Fruit fly (Drosophila melanogaster) whole organism, embryonic: ENCODE results near the gene moody.

Experiments
- Atf6 ChIP-seq: fragments of 200-800 bp; sonication (Bioruptor generic); IDR thresholded peaks from 2 replicates; pipeline ENCODE4 v1.3.6; 2022; ENCODE audit warnings: missing biosample characterization, missing genetic modification characterization
- CG10274 ChIP-seq: fragments of 200-800 bp; sonication (Bioruptor generic); optimal IDR thresholded peaks from 3 replicates; lab custom pipeline; 2017; ENCODE audit warnings: missing biosample characterization, mild to moderate bottlenecking, missing genetic modification characterization
- CG10654 ChIP-seq: fragments of 200-800 bp; sonication (Bioruptor generic); optimal IDR thresholded peaks from 2 replicates; lab custom pipeline; 2016; ENCODE audit warnings: missing biosample characterization, missing genetic modification characterization
- CG1233 ChIP-seq: fragments of 200-800 bp; sonication (Bioruptor generic); optimal IDR thresholded peaks from 4 replicates; lab custom pipeline; 2018; ENCODE audit warnings: missing biosample characterization, mild to moderate bottlenecking, missing genetic modification characterization
- CG12744 ChIP-seq: fragments of 200-800 bp; sonication (Bioruptor generic); optimal IDR thresholded peaks from 2 replicates; lab custom pipeline; 2016; ENCODE audit warnings: missing biosample characterization, missing genetic modification characterization
- CG14667 ChIP-seq: fragments of 200-800 bp; sonication (Bioruptor generic); IDR thresholded peaks from 2 replicates; pipeline ENCODE4 v1.3.6; 2022; ENCODE audit warnings: missing biosample characterization, missing genetic modification characterization
- CG14710 ChIP-seq: fragments of 200-800 bp; sonication (Bioruptor generic); optimal IDR thresholded peaks from 3 replicates; lab custom pipeline; 2019; ENCODE audit warnings: missing biosample characterization, mild to moderate bottlenecking, missing genetic modification characterization, moderate library complexity
- CG1602 ChIP-seq: fragments of 200-800 bp; sonication (Bioruptor generic); optimal IDR thresholded peaks from 3 replicates; lab custom pipeline; 2016; ENCODE audit warnings: missing biosample characterization, missing genetic modification characterization
- CG1603 ChIP-seq: fragments of 200-800 bp; sonication (Bioruptor generic); optimal IDR thresholded peaks from 2 replicates; lab custom pipeline; 2019; ENCODE audit warnings: missing biosample characterization, mild to moderate bottlenecking, missing genetic modification characterization, moderate library complexity
- CG17186 ChIP-seq: fragments of 200-800 bp; sonication (Bioruptor generic); optimal IDR thresholded peaks from 3 replicates; lab custom pipeline; 2017; ENCODE audit warnings: missing biosample characterization, missing genetic modification reagents, missing genetic modification characterization
- CG18599 ChIP-seq: fragments of 200-800 bp; sonication (Bioruptor generic); optimal IDR thresholded peaks from 3 replicates; lab custom pipeline; 2017; ENCODE audit warnings: missing biosample characterization, missing genetic modification characterization, mild to moderate bottlenecking, moderate library complexity, missing genetic modification reagents
- CG2116 ChIP-seq: fragments of 200-800 bp; sonication (Bioruptor generic); optimal IDR thresholded peaks from 3 replicates; lab custom pipeline; 2018; ENCODE audit warnings: missing biosample characterization, mild to moderate bottlenecking, missing genetic modification characterization
- CG42726 ChIP-seq: fragments of 200-800 bp; sonication (Bioruptor generic); IDR thresholded peaks from 2 replicates; pipeline ENCODE4 v1.3.6; 2022; ENCODE audit warnings: missing biosample characterization, missing genetic modification characterization; ENCODE audit not compliant: partially characterized antibody
- CG5245 ChIP-seq: fragments of 200-800 bp; sonication (Bioruptor generic); optimal IDR thresholded peaks from 3 replicates; lab custom pipeline; 2016; ENCODE audit warnings: missing biosample characterization, missing genetic modification characterization
- CG6175 ChIP-seq: fragments of 200-800 bp; sonication (Bioruptor generic); IDR thresholded peaks from 3 replicates; pipeline ENCODE4 v1.3.6; 2022; ENCODE audit warnings: missing biosample characterization, missing genetic modification characterization
- CG6689 ChIP-seq: fragments of 200-800 bp; sonication (Bioruptor generic); IDR thresholded peaks from 2 replicates; pipeline ENCODE4 v1.3.6; 2022; ENCODE audit warnings: missing biosample characterization, missing genetic modification characterization
- CG6854 ChIP-seq: fragments of 200-800 bp; sonication (Bioruptor generic); optimal IDR thresholded peaks from 3 replicates; lab custom pipeline; 2017; ENCODE audit warnings: missing biosample characterization, mild to moderate bottlenecking, missing genetic modification characterization
- CG7928 ChIP-seq: fragments of 200-800 bp; sonication (Bioruptor generic); optimal IDR thresholded peaks from 2 replicates; lab custom pipeline; 2017; ENCODE audit warnings: missing biosample characterization, mild to moderate bottlenecking, missing genetic modification characterization
- CG8765 ChIP-seq: fragments of 200-800 bp; sonication (Bioruptor generic); IDR thresholded peaks from 2 replicates; pipeline ENCODE4 v1.3.6; 2022; ENCODE audit warnings: missing biosample characterization, missing genetic modification characterization
- Chrac-16 ChIP-seq: fragments of 200-800 bp; sonication (Bioruptor generic); optimal IDR thresholded peaks from 3 replicates; lab custom pipeline; 2016; ENCODE audit warnings: missing biosample characterization, missing genetic modification characterization
- E2f2 ChIP-seq: fragments of 200-800 bp; sonication (Bioruptor generic); IDR thresholded peaks from 2 replicates; pipeline ENCODE4 v1.3.6; 2022; ENCODE audit warnings: missing biosample characterization, missing genetic modification characterization
- Kr ChIP-seq: fragments of 200-800 bp; sonication (Bioruptor generic); optimal IDR thresholded peaks from 2 replicates; lab custom pipeline; 2017; ENCODE audit warnings: missing biosample characterization, mild to moderate bottlenecking, missing genetic modification characterization
- Poxn ChIP-seq: fragments of 200-800 bp; sonication (Bioruptor generic); IDR thresholded peaks from 2 replicates; pipeline ENCODE4 v1.3.6; 2022; ENCODE audit warnings: missing biosample characterization, missing genetic modification characterization
- Ravus ChIP-seq: fragments of 200-800 bp; sonication (Bioruptor generic); IDR thresholded peaks from 2 replicates; pipeline ENCODE4 v1.3.6; 2022; ENCODE audit warnings: missing biosample characterization, missing genetic modification characterization
- abd-A ChIP-seq: fragments of 200-800 bp; sonication (Bioruptor generic); optimal IDR thresholded peaks from 3 replicates; lab custom pipeline; 2019; ENCODE audit warnings: missing biosample characterization, mild to moderate bottlenecking, missing genetic modification characterization, moderate library complexity
- bbx ChIP-seq: fragments of 200-800 bp; sonication (Bioruptor generic); IDR thresholded peaks from 2 replicates; pipeline ENCODE4 v1.3.6; 2022; ENCODE audit warnings: missing biosample characterization, missing genetic modification characterization; ENCODE audit not compliant: partially characterized antibody
- corto ChIP-seq: fragments of 200-800 bp; sonication (Bioruptor generic); optimal IDR thresholded peaks from 2 replicates; lab custom pipeline; 2016; ENCODE audit warnings: missing biosample characterization, mild to moderate bottlenecking, missing genetic modification characterization, moderate library complexity
- dm ChIP-seq: fragments of 200-800 bp; sonication (Bioruptor generic); optimal IDR thresholded peaks from 3 replicates; lab custom pipeline; 2016; ENCODE audit warnings: missing biosample characterization, missing genetic modification characterization
- eve ChIP-seq, 2 experiments: fragments of >200 bp; optimal IDR thresholded peaks; 2 replicates each; lab custom pipeline; 2017; ENCODE audit warnings: missing biosample characterization in 2 of 2, missing genetic modification characterization in 2 of 2
- ham ChIP-seq: fragments of 200-800 bp; sonication (Bioruptor generic); IDR thresholded peaks from 2 replicates; pipeline ENCODE4 v1.3.6; 2022; ENCODE audit warnings: missing biosample characterization, missing genetic modification characterization
- hbn ChIP-seq: fragments of 200-800 bp; sonication (Bioruptor generic); IDR thresholded peaks from 2 replicates; pipeline ENCODE4 v1.3.6; 2022; ENCODE audit warnings: missing biosample characterization, missing genetic modification characterization; ENCODE audit not compliant: partially characterized antibody
- hth ChIP-seq: fragments of >200 bp; optimal IDR thresholded peaks from 2 replicates; lab custom pipeline; 2017; ENCODE audit warnings: inconsistent platforms
- jigr1 ChIP-seq: fragments of 200-800 bp; sonication (Bioruptor generic); IDR thresholded peaks from 3 replicates; pipeline ENCODE4 v1.3.6; 2022; ENCODE audit warnings: missing biosample characterization, missing genetic modification characterization
- nerfin-2 ChIP-seq: fragments of 200-800 bp; sonication (Bioruptor generic); IDR thresholded peaks from 2 replicates; pipeline ENCODE4 v1.3.6; 2022; ENCODE audit warnings: missing biosample characterization, missing genetic modification characterization; ENCODE audit not compliant: partially characterized antibody
- pfk ChIP-seq: fragments of 200-800 bp; sonication (Bioruptor generic); optimal IDR thresholded peaks from 2 replicates; lab custom pipeline; 2018; ENCODE audit warnings: missing biosample characterization, mild to moderate bottlenecking, missing genetic modification characterization, moderate library complexity
- prd ChIP-seq, 3 experiments: fragments of >200 bp in 2 of 3; fragments of 200-800 bp in 1 of 3; sonication (Bioruptor generic) in 1 of 3; optimal IDR thresholded peaks in 2 of 3; IDR thresholded peaks in 1 of 3; 2 replicates in 2 of 3; 3 replicates in 1 of 3; pipeline versions ENCODE4 v1.3.6 to Lab custom; 2017 to 2022; ENCODE audit warnings: missing biosample characterization in 1 of 3, missing genetic modification characterization in 1 of 3
- pros ChIP-seq: fragments of 200-800 bp; sonication (Bioruptor generic); optimal IDR thresholded peaks from 3 replicates; lab custom pipeline; 2019; ENCODE audit warnings: missing biosample characterization, mild to moderate bottlenecking, missing genetic modification characterization, moderate library complexity
- pzg ChIP-seq: fragments of 200-800 bp; sonication (Bioruptor generic); optimal IDR thresholded peaks from 3 replicates; lab custom pipeline; 2018; ENCODE audit warnings: missing biosample characterization, mild to moderate bottlenecking, missing genetic modification characterization, moderate library complexity
- row ChIP-seq: fragments of 200-800 bp; sonication (Bioruptor generic); IDR thresholded peaks from 3 replicates; pipeline ENCODE4 v1.3.6; 2022; ENCODE audit warnings: missing biosample characterization, missing genetic modification characterization
- salm ChIP-seq: fragments of 200-800 bp; sonication (Bioruptor generic); optimal IDR thresholded peaks from 2 replicates; lab custom pipeline; 2018; ENCODE audit warnings: missing biosample characterization, mild to moderate bottlenecking, missing genetic modification characterization
- scrt ChIP-seq: fragments of 200-800 bp; sonication (Bioruptor generic); optimal IDR thresholded peaks from 2 replicates; lab custom pipeline; 2018; ENCODE audit warnings: missing biosample characterization, mild to moderate bottlenecking, missing genetic modification characterization, moderate library complexity
- slbo ChIP-seq: fragments of 200-800 bp; sonication (Bioruptor generic); IDR thresholded peaks from 2 replicates; pipeline ENCODE4 v1.3.6; 2022; ENCODE audit warnings: missing biosample characterization, missing genetic modification characterization
- so ChIP-seq: fragments of 200-800 bp; sonication (Bioruptor generic); IDR thresholded peaks from 3 replicates; pipeline ENCODE4 v1.3.6; 2022; ENCODE audit warnings: missing biosample characterization, missing genetic modification characterization
- toy ChIP-seq: fragments of 200-800 bp; sonication (Bioruptor generic); IDR thresholded peaks from 2 replicates; pipeline ENCODE4 v1.3.6; 2022; ENCODE audit warnings: missing biosample characterization, missing genetic modification characterization
- tup ChIP-seq: fragments of 200-800 bp; sonication (Bioruptor generic); optimal IDR thresholded peaks from 2 replicates; lab custom pipeline; 2016; ENCODE audit warnings: missing biosample characterization, mild to moderate bottlenecking, missing genetic modification characterization, moderate library complexity
- vnd ChIP-seq: fragments of 200-800 bp; sonication (Bioruptor generic); IDR thresholded peaks from 3 replicates; pipeline ENCODE4 v1.3.6; 2022; ENCODE audit warnings: missing biosample characterization, missing genetic modification characterization; ENCODE audit not compliant: partially characterized antibody
- vvl ChIP-seq: fragments of 200-800 bp; sonication (Bioruptor generic); IDR thresholded peaks from 2 replicates; pipeline ENCODE4 v1.3.6; 2022; ENCODE audit warnings: missing biosample characterization, missing genetic modification characterization
- wek ChIP-seq: fragments of 200-800 bp; sonication (Bioruptor generic); optimal IDR thresholded peaks from 3 replicates; lab custom pipeline; 2018; ENCODE audit warnings: missing biosample characterization, mild to moderate bottlenecking, missing genetic modification characterization, moderate library complexity
- zfh1 ChIP-seq: fragments of 200-800 bp; sonication (Bioruptor generic); IDR thresholded peaks from 3 replicates; pipeline ENCODE4 v1.3.6; 2022; ENCODE audit warnings: missing biosample characterization, missing genetic modification characterization

moody gene

dm6 chrX:2009453-2010009 lies 40.4 kb downstream of the moody start (continued):
- peak; percentile 6 for TF ChIP-seq CG17186 (GFP tag; lab: Kevin White, UChicago)
- no peak for TF ChIP-seq prd (optimal IDR thresholded peaks at IDR 0.05; lab: Kevin White, UChicago)
- peak; percentile 61 for TF ChIP-seq prd (GFP tag; IDR thresholded peaks at IDR 0.05; lab: Robert Waterston, UW)
- TF ChIP-seq CG18599 (GFP tag; lab: Kevin White, UChicago): peak; percentile 67
- peak; percentile 79 for TF ChIP-seq row (GFP tag; lab: Robert Waterston, UW)
- no peak for TF ChIP-seq CG7928
- peak; percentile 67; the same call in 1 of the 3 replicates for TF ChIP-seq jigr1 (GFP tag; lab: Robert Waterston, UW)
- peak; percentile 31; the same call in 1 of the 2 replicates for TF ChIP-seq E2f2 (GFP tag; lab: Robert Waterston, UW)
- TF ChIP-seq Poxn: 0 out of 2 replicates have a peak, but pooled peaks have one; percentile 11
- TF ChIP-seq slbo (GFP tag; lab: Robert Waterston, UW): peak; percentile 74
- TF ChIP-seq bbx (GFP tag; lab: Robert Waterston, UW): no peak
- no peak for TF ChIP-seq CG12744
- TF ChIP-seq Kr: no peak
- TF ChIP-seq so (GFP tag; lab: Robert Waterston, UW): peak; percentile 65; the same call in 1 of the 3 replicates
- TF ChIP-seq tup (GFP tag; lab: Kevin White, UChicago): peak; percentile 31
- TF ChIP-seq CG6175 (GFP tag; lab: Robert Waterston, UW): peak; percentile 6; the same call in 1 of the 3 replicates
- peak; percentile 54 for TF ChIP-seq CG6854 (GFP tag; lab: Kevin White, UChicago)
- TF ChIP-seq corto (GFP tag; lab: Kevin White, UChicago): no peak
- TF ChIP-seq toy (GFP tag; lab: Robert Waterston, UW): 0 out of 2 replicates have a peak, but pooled peaks have one; percentile 11
- no peak for TF ChIP-seq pros (GFP tag; lab: Kevin White, UChicago)
- peak; percentile 15; the same call in 1 of the 2 replicates for TF ChIP-seq CG14667
- TF ChIP-seq Chrac-16 (GFP tag; lab: Kevin White, UChicago): peak; percentile 54
- TF ChIP-seq CG14710 (tag; lab: Kevin White, UChicago): peak; percentile 81
- TF ChIP-seq vvl: peak; percentile 41; the same call in 1 of the 2 replicates
- peak; percentile 23 for TF ChIP-seq pzg (GFP tag; lab: Kevin White, UChicago)
- TF ChIP-seq CG5245 (GFP tag; lab: Kevin White, UChicago): peak; percentile 8
- peak; percentile 50 for TF ChIP-seq CG10274 (GFP tag; lab: Kevin White, UChicago)
- peak; percentile 51 for TF ChIP-seq CG10654 (GFP tag; lab: Kevin White, UChicago)
- no peak for TF ChIP-seq Ravus
- TF ChIP-seq CG1233 (GFP tag; lab: Kevin White, UChicago): peak; percentile 59
- no peak for TF ChIP-seq abd-A
- no peak for TF ChIP-seq eve (GFP tag; optimal IDR thresholded peaks at IDR 0.05; lab: Kevin White, UChicago)
- TF ChIP-seq CG42726 (GFP tag; lab: Robert Waterston, UW): no peak
- peak; percentile 72 for TF ChIP-seq CG1602 (GFP tag; lab: Kevin White, UChicago)
- peak; percentile 46 for TF ChIP-seq CG2116 (GFP tag; lab: Kevin White, UChicago)
- peak; percentile 34 for TF ChIP-seq salm
- peak; percentile 41 for TF ChIP-seq Atf6 (GFP tag; lab: Robert Waterston, UW)
- no peak for TF ChIP-seq nerfin-2 (GFP tag; lab: Robert Waterston, UW)
- no peak for TF ChIP-seq ham (GFP tag; lab: Robert Waterston, UW)
- peak; percentile 65 for TF ChIP-seq CG1603
- TF ChIP-seq dm (GFP tag; lab: Kevin White, UChicago): peak; percentile 56
- TF ChIP-seq wek (GFP tag; lab: Kevin White, UChicago): peak; percentile 95
- no peak for TF ChIP-seq hbn (GFP tag; lab: Robert Waterston, UW)
- 0 out of 2 replicates have a peak, but pooled peaks have one; percentile 14 for TF ChIP-seq CG8765 (GFP tag; lab: Robert Waterston, UW)
- TF ChIP-seq scrt (GFP tag; lab: Kevin White, UChicago): peak; percentile 46
- peak; percentile 65 for TF ChIP-seq CG6689
- TF ChIP-seq pfk (GFP tag; lab: Kevin White, UChicago): no peak
- TF ChIP-seq zfh1 (GFP tag; lab: Robert Waterston, UW): peak; percentile 55; the same call in 1 of the 3 replicates
- TF ChIP-seq vnd (GFP tag; lab: Robert Waterston, UW): no peak
- TF ChIP-seq hth (lab: Kevin White, UChicago): no peak
